Worm (Caenorhabditis elegans): ENCODE results near the gene F25E5.8.

DNA sequence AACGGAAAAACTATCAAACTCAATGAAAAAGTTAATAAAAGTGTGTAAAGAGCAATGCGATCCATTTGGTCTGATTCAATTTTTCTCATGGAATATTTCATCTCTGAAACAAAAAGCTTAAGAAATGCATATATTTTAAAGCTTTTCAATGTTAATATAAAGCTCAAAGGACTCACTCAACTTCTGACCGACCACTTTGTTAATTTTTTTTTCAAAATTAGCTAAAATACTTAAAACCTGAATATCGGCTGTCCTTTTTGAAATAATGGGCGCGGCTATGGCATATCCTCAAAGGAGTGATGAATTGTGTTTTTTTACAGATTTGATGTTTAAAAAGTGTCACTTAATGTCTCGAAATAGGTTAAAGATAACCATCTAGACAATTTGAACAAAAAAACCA is 46.0 kb upstream of the F25E5.8 start, which contains the start of gene C02H6.1:
- TF ChIP-seq nhr-28 (tag; optimal IDR thresholded peaks at IDR 0.05) = no peak
- TF ChIP-seq blmp-1 (tag; optimal IDR thresholded peaks at IDR 0.05) = no peak
- no peak for TF ChIP-seq unc-39 (tag; optimal IDR thresholded peaks at IDR 0.05)
- no peak for TF ChIP-seq unc-62 (GFP tag; optimal IDR thresholded peaks at IDR 0.05)
- no peak for TF ChIP-seq pha-4 (tag; optimal IDR thresholded peaks at IDR 0.05)
- no peak for TF ChIP-seq lin-13 (tag; optimal IDR thresholded peaks at IDR 0.05)
- no peak for TF ChIP-seq hlh-1 (tag; optimal IDR thresholded peaks at IDR 0.05)
- no peak for TF ChIP-seq nhr-12 (tag; optimal IDR thresholded peaks at IDR 0.05)
- no peak for TF ChIP-seq cnd-1 (tag; optimal IDR thresholded peaks at IDR 0.05)
- no peak for TF ChIP-seq elt-3 (tag; optimal IDR thresholded peaks at IDR 0.05)
- no peak for TF ChIP-seq nhr-237 (tag; optimal IDR thresholded peaks at IDR 0.05)
- no peak for TF ChIP-seq ztf-11 (tag; optimal IDR thresholded peaks at IDR 0.05)
- no peak for TF ChIP-seq snpc-4 (tag; optimal IDR thresholded peaks at IDR 0.05)
